Fruit fly (Drosophila melanogaster) whole organism, embryonic: ENCODE results near the gene smo.
A peak's percentile ranks its signal among the peaks of the same experiment; 100 is the strongest.

ENCODE experiments used
- Atf6 ChIP-seq: fragments of 200-800 bp; sonication (Bioruptor generic); IDR thresholded peaks from 2 replicates; pipeline ENCODE4 v1.3.6; 2022; ENCODE audit warnings: missing biosample characterization, missing genetic modification characterization
- Bdp1 ChIP-seq: fragments of 200-800 bp; sonication (Bioruptor generic); optimal IDR thresholded peaks from 3 replicates; lab custom pipeline; 2016; ENCODE audit warnings: missing biosample characterization, missing genetic modification characterization
- CG10543 ChIP-seq: fragments of 200-800 bp; sonication (Bioruptor generic); optimal IDR thresholded peaks from 3 replicates; lab custom pipeline; 2017; ENCODE audit warnings: missing biosample characterization, mild to moderate bottlenecking, missing genetic modification characterization, moderate library complexity
- CG11247 ChIP-seq: fragments of 200-800 bp; sonication (Bioruptor generic); IDR thresholded peaks from 2 replicates; pipeline ENCODE4 v1.3.6; 2022; ENCODE audit warnings: missing biosample characterization, missing genetic modification characterization
- CG12391 ChIP-seq: fragments of 200-800 bp; sonication (Bioruptor generic); optimal IDR thresholded peaks from 3 replicates; lab custom pipeline; 2018; ENCODE audit warnings: missing biosample characterization, mild to moderate bottlenecking, missing genetic modification characterization, moderate library complexity
- CG13287 ChIP-seq: fragments of 200-800 bp; sonication (Bioruptor generic); IDR thresholded peaks from 2 replicates; pipeline ENCODE4 v1.3.6; 2022; ENCODE audit warnings: missing biosample characterization, missing genetic modification characterization; ENCODE audit not compliant: partially characterized antibody
- CG13424 ChIP-seq: fragments of 200-800 bp; sonication (Bioruptor generic); optimal IDR thresholded peaks from 2 replicates; lab custom pipeline; 2019; ENCODE audit warnings: missing biosample characterization, mild to moderate bottlenecking, missing genetic modification characterization, moderate library complexity
- CG16813 ChIP-seq: fragments of 200-800 bp; sonication (Bioruptor generic); IDR thresholded peaks from 3 replicates; pipeline ENCODE4 v1.3.6; 2022; ENCODE audit warnings: missing biosample characterization, missing genetic modification characterization; ENCODE audit not compliant: partially characterized antibody
- CG17361 ChIP-seq: fragments of 200-800 bp; sonication (Bioruptor generic); IDR thresholded peaks from 3 replicates; pipeline ENCODE4 v1.3.6; 2022; ENCODE audit warnings: missing biosample characterization, missing genetic modification characterization
- CG2116 ChIP-seq: fragments of 200-800 bp; sonication (Bioruptor generic); optimal IDR thresholded peaks from 3 replicates; lab custom pipeline; 2018; ENCODE audit warnings: missing biosample characterization, mild to moderate bottlenecking, missing genetic modification characterization
- CG2129 ChIP-seq: fragments of 200-800 bp; sonication (Bioruptor generic); IDR thresholded peaks from 2 replicates; pipeline ENCODE4 v1.3.6; 2022; ENCODE audit warnings: missing biosample characterization, missing genetic modification characterization; ENCODE audit not compliant: partially characterized antibody
- CG2199 ChIP-seq: fragments of 200-800 bp; sonication (Bioruptor generic); IDR thresholded peaks from 3 replicates; pipeline ENCODE4 v1.3.6; 2022; ENCODE audit warnings: missing biosample characterization, missing genetic modification characterization
- CG2678 ChIP-seq: fragments of 200-800 bp; sonication (Bioruptor generic); optimal IDR thresholded peaks from 3 replicates; lab custom pipeline; 2019; ENCODE audit warnings: missing biosample characterization, mild to moderate bottlenecking, missing genetic modification characterization, moderate library complexity
- CG30020 ChIP-seq: fragments of 200-800 bp; optimal IDR thresholded peaks from 2 replicates; lab custom pipeline; 2019; ENCODE audit warnings: missing biosample characterization, mild to moderate bottlenecking, missing genetic modification characterization, moderate library complexity
- CG34376 ChIP-seq: fragments of 200-800 bp; sonication (Bioruptor generic); optimal IDR thresholded peaks from 2 replicates; lab custom pipeline; 2018; ENCODE audit warnings: missing biosample characterization, mild to moderate bottlenecking, missing genetic modification characterization
- CG4328 ChIP-seq: fragments of 200-800 bp; sonication (Bioruptor generic); optimal IDR thresholded peaks from 3 replicates; lab custom pipeline; 2017; ENCODE audit warnings: missing biosample characterization, missing genetic modification reagents, missing genetic modification characterization
- CG8924 ChIP-seq: fragments of 200-800 bp; optimal IDR thresholded peaks from 3 replicates; lab custom pipeline; 2019; ENCODE audit warnings: missing biosample characterization, mild to moderate bottlenecking, missing genetic modification characterization, moderate library complexity
- Doc3 ChIP-seq: fragments of 200-800 bp; sonication (Bioruptor generic); IDR thresholded peaks from 3 replicates; pipeline ENCODE4 v1.3.6; 2022; ENCODE audit warnings: missing biosample characterization, missing genetic modification characterization; ENCODE audit not compliant: partially characterized antibody
- Dp ChIP-seq: fragments of 200-800 bp; sonication (Bioruptor generic); optimal IDR thresholded peaks from 2 replicates; lab custom pipeline; 2018; ENCODE audit warnings: missing biosample characterization, mild to moderate bottlenecking, missing genetic modification characterization, moderate library complexity
- Gug ChIP-seq: fragments of 200-800 bp; sonication (Bioruptor generic); IDR thresholded peaks from 4 replicates; pipeline ENCODE4 v1.3.6; 2022; ENCODE audit warnings: missing biosample characterization, missing genetic modification characterization
- HmgZ ChIP-seq: fragments of 200-800 bp; sonication (Bioruptor generic); optimal IDR thresholded peaks from 2 replicates; lab custom pipeline; 2018; ENCODE audit warnings: missing biosample characterization, mild to moderate bottlenecking, missing genetic modification characterization
- Hmx ChIP-seq: fragments of 200-800 bp; sonication (Bioruptor generic); optimal IDR thresholded peaks from 2 replicates; lab custom pipeline; 2016; ENCODE audit warnings: missing biosample characterization, missing genetic modification characterization
- MBD-R2 ChIP-seq: fragments of 200-800 bp; sonication (Bioruptor generic); IDR thresholded peaks from 2 replicates; pipeline ENCODE4 v1.3.6; 2022; ENCODE audit warnings: missing biosample characterization, missing genetic modification characterization
- MESR4 ChIP-seq: fragments of 200-800 bp; sonication (Bioruptor generic); optimal IDR thresholded peaks from 2 replicates; lab custom pipeline; 2018; ENCODE audit warnings: missing biosample characterization, mild to moderate bottlenecking, missing genetic modification characterization, moderate library complexity
- Neu2 ChIP-seq: fragments of 200-800 bp; sonication (Bioruptor generic); optimal IDR thresholded peaks from 3 replicates; lab custom pipeline; 2016; ENCODE audit warnings: missing biosample characterization, missing genetic modification characterization, borderline replicate concordance
- Rfx ChIP-seq: fragments of 200-800 bp; sonication (Bioruptor generic); IDR thresholded peaks from 2 replicates; pipeline ENCODE4 v1.3.6; 2022; ENCODE audit warnings: missing biosample characterization, missing genetic modification characterization
- abd-A ChIP-seq: fragments of 200-800 bp; sonication (Bioruptor generic); optimal IDR thresholded peaks from 3 replicates; lab custom pipeline; 2019; ENCODE audit warnings: missing biosample characterization, mild to moderate bottlenecking, missing genetic modification characterization, moderate library complexity
- amos ChIP-seq: fragments of 200-800 bp; sonication (Bioruptor generic); IDR thresholded peaks from 2 replicates; pipeline ENCODE4 v1.3.6; 2022; ENCODE audit warnings: missing biosample characterization, missing genetic modification characterization; ENCODE audit not compliant: partially characterized antibody
- crc ChIP-seq: fragments of 200-800 bp; sonication (Bioruptor generic); optimal IDR thresholded peaks from 2 replicates; lab custom pipeline; 2016; ENCODE audit warnings: missing biosample characterization, missing genetic modification characterization
- dm ChIP-seq: fragments of 200-800 bp; sonication (Bioruptor generic); optimal IDR thresholded peaks from 3 replicates; lab custom pipeline; 2016; ENCODE audit warnings: missing biosample characterization, missing genetic modification characterization
- fu2 ChIP-seq: fragments of 200-800 bp; sonication (Bioruptor generic); optimal IDR thresholded peaks from 2 replicates; lab custom pipeline; 2016; ENCODE audit warnings: missing biosample characterization, missing genetic modification characterization
- gfzf ChIP-seq: fragments of 200-800 bp; sonication (Bioruptor generic); optimal IDR thresholded peaks from 2 replicates; lab custom pipeline; 2016; ENCODE audit warnings: missing biosample characterization, mild to moderate bottlenecking, missing genetic modification characterization, moderate library complexity
- gsb ChIP-seq: fragments of 200-800 bp; sonication (Bioruptor generic); IDR thresholded peaks from 2 replicates; pipeline ENCODE4 v1.3.6; 2022; ENCODE audit warnings: missing biosample characterization, missing genetic modification characterization
- ind ChIP-seq: fragments of 200-800 bp; sonication (Bioruptor generic); optimal IDR thresholded peaks from 3 replicates; lab custom pipeline; 2016; ENCODE audit warnings: missing biosample characterization, missing genetic modification characterization
- jigr1 ChIP-seq: fragments of 200-800 bp; sonication (Bioruptor generic); IDR thresholded peaks from 3 replicates; pipeline ENCODE4 v1.3.6; 2022; ENCODE audit warnings: missing biosample characterization, missing genetic modification characterization
- lilli ChIP-seq: fragments of 200-800 bp; sonication (Bioruptor generic); optimal IDR thresholded peaks from 3 replicates; lab custom pipeline; 2016; ENCODE audit warnings: missing biosample characterization, missing genetic modification characterization
- lola ChIP-seq, 3 experiments: fragments of >200 bp in 2 of 3; fragments of 200-800 bp in 1 of 3; sonication (Bioruptor generic) in 1 of 3; optimal IDR thresholded peaks; 2 replicates each; lab custom pipeline; 2017 to 2019; ENCODE audit warnings: missing biosample characterization in 3 of 3, missing genetic modification characterization in 3 of 3, mild to moderate bottlenecking in 1 of 3, moderate library complexity in 1 of 3
- mam ChIP-seq: fragments of 200-800 bp; sonication (Bioruptor generic); optimal IDR thresholded peaks from 3 replicates; lab custom pipeline; 2016; ENCODE audit warnings: missing biosample characterization, missing genetic modification characterization
- rib ChIP-seq: fragments of 200-800 bp; sonication (Bioruptor generic); IDR thresholded peaks from 2 replicates; pipeline ENCODE4 v1.3.6; 2022; ENCODE audit warnings: missing biosample characterization, missing genetic modification characterization
- slbo ChIP-seq: fragments of 200-800 bp; sonication (Bioruptor generic); IDR thresholded peaks from 2 replicates; pipeline ENCODE4 v1.3.6; 2022; ENCODE audit warnings: missing biosample characterization, missing genetic modification characterization
- sna ChIP-seq: fragments of 200-800 bp; sonication (Bioruptor generic); IDR thresholded peaks from 2 replicates; pipeline ENCODE4 v1.3.6; 2022; ENCODE audit warnings: missing biosample characterization, missing genetic modification characterization; ENCODE audit not compliant: partially characterized antibody
- sr ChIP-seq: fragments of 200-800 bp; sonication (Bioruptor generic); IDR thresholded peaks from 3 replicates; pipeline ENCODE4 v1.3.6; 2022; ENCODE audit warnings: missing biosample characterization, missing genetic modification characterization
- ssp ChIP-seq: fragments of 200-800 bp; sonication (Bioruptor generic); IDR thresholded peaks from 2 replicates; pipeline ENCODE4 v1.3.6; 2022; ENCODE audit warnings: missing biosample characterization, missing genetic modification characterization
- tgo ChIP-seq: fragments of 200-800 bp; sonication (Bioruptor generic); IDR thresholded peaks from 3 replicates; pipeline ENCODE4 v1.3.6; 2022; ENCODE audit warnings: missing biosample characterization, missing genetic modification characterization
- tin ChIP-seq: fragments of 200-800 bp; sonication (Bioruptor generic); optimal IDR thresholded peaks from 3 replicates; lab custom pipeline; 2016; ENCODE audit warnings: missing biosample characterization, missing genetic modification characterization
- vnd ChIP-seq: fragments of 200-800 bp; sonication (Bioruptor generic); IDR thresholded peaks from 3 replicates; pipeline ENCODE4 v1.3.6; 2022; ENCODE audit warnings: missing biosample characterization, missing genetic modification characterization; ENCODE audit not compliant: partially characterized antibody
- vvl ChIP-seq: fragments of 200-800 bp; sonication (Bioruptor generic); IDR thresholded peaks from 2 replicates; pipeline ENCODE4 v1.3.6; 2022; ENCODE audit warnings: missing biosample characterization, missing genetic modification characterization

Gene smo

dm6 chr2L:294452-295362, 17.3 kb downstream of the smo start, which contains the start of the genes U2af38 and Stip1 (continued):
- peak; percentile 80 for TF ChIP-seq MESR4 (GFP tag; lab: Kevin White, UChicago)
- TF ChIP-seq dm = peak; percentile 8
- peak; percentile 80 for TF ChIP-seq CG13287 (GFP tag; lab: Robert Waterston, UW)
- no peak for TF ChIP-seq gsb (GFP tag; lab: Robert Waterston, UW)
- peak; percentile 58; the same call in 1 of the 3 replicates for TF ChIP-seq vnd (GFP tag; lab: Robert Waterston, UW)
- TF ChIP-seq CG12391 (tag; lab: Kevin White, UChicago) = peak; percentile 64
- TF ChIP-seq Neu2 (GFP tag; lab: Kevin White, UChicago) = peak; percentile 54
- TF ChIP-seq sr (GFP tag; lab: Robert Waterston, UW) = no peak
- peak; percentile 69; the same call in 1 of the 2 replicates for TF ChIP-seq amos (GFP tag; lab: Robert Waterston, UW)
- no peak for TF ChIP-seq abd-A
- peak; percentile 42; the same call in 1 of the 2 replicates for TF ChIP-seq vvl (GFP tag; lab: Robert Waterston, UW)
- peak; percentile 66 for TF ChIP-seq CG10543 (GFP tag; lab: Kevin White, UChicago)
- peak; percentile 95 for TF ChIP-seq CG2116 (GFP tag; lab: Kevin White, UChicago)
- TF ChIP-seq Bdp1 (GFP tag; lab: Kevin White, UChicago) = no peak
- TF ChIP-seq CG4328 (GFP tag; lab: Kevin White, UChicago) = peak; percentile 24
- peak; percentile 15 for TF ChIP-seq CG13424
- TF ChIP-seq HmgZ (tag; lab: Kevin White, UChicago) = peak; percentile 29
- TF ChIP-seq crc (GFP tag; lab: Kevin White, UChicago) = no peak
- peak; percentile 61 for TF ChIP-seq Doc3 (GFP tag; lab: Robert Waterston, UW)
- TF ChIP-seq Hmx (GFP tag; lab: Kevin White, UChicago) = no peak
- TF ChIP-seq Rfx (GFP tag; lab: Robert Waterston, UW) = peak; percentile 38
- peak; percentile 15 for TF ChIP-seq mam (GFP tag; lab: Kevin White, UChicago)
- TF ChIP-seq MBD-R2 = peak; percentile 55
- TF ChIP-seq CG30020 (tag; lab: Kevin White, UChicago) = peak; percentile 33
- peak; percentile 56 for TF ChIP-seq gfzf
- peak; percentile 69; the same call in 1 of the 3 replicates for TF ChIP-seq jigr1 (GFP tag; lab: Robert Waterston, UW)
- peak; percentile 31 for TF ChIP-seq tin
- 0 out of 2 replicates have a peak, but pooled peaks have one; percentile 12 for TF ChIP-seq ssp
- TF ChIP-seq CG2678 (tag; lab: Kevin White, UChicago) = peak; percentile 41
- TF ChIP-seq CG2129 (GFP tag; lab: Robert Waterston, UW) = peak; percentile 41; the same call in 1 of the 2 replicates
- TF ChIP-seq ind (GFP tag; lab: Kevin White, UChicago) = peak; percentile 4
- peak in 1 of 3 experiments; percentile 12 for TF ChIP-seq lola (GFP tag; optimal IDR thresholded peaks at IDR 0.05; lab: Kevin White, UChicago)
- peak; percentile 34 for TF ChIP-seq Dp
- peak; percentile 47 for TF ChIP-seq CG8924 (tag; lab: Kevin White, UChicago)
- no peak for TF ChIP-seq CG11247 (GFP tag; lab: Robert Waterston, UW)
- TF ChIP-seq lilli (GFP tag; lab: Kevin White, UChicago) = peak; percentile 14
- peak; percentile 58; the same call in 2 of the 3 replicates for TF ChIP-seq CG17361 (GFP tag; lab: Robert Waterston, UW)
- TF ChIP-seq CG34376 (GFP tag; lab: Kevin White, UChicago) = peak; percentile 34
- TF ChIP-seq sna (GFP tag; lab: Robert Waterston, UW) = peak; percentile 54; the same call in 1 of the 2 replicates
- 0 out of 2 replicates have a peak, but pooled peaks have one; percentile 33 for TF ChIP-seq Atf6 (GFP tag; lab: Robert Waterston, UW)
- TF ChIP-seq rib (GFP tag; lab: Robert Waterston, UW) = peak; percentile 63
- no peak for TF ChIP-seq CG2199 (GFP tag; lab: Robert Waterston, UW)
- no peak for TF ChIP-seq fu2 (GFP tag; lab: Kevin White, UChicago)
- no peak for TF ChIP-seq Gug (GFP tag; lab: Robert Waterston, UW)
- no peak for TF ChIP-seq tgo (GFP tag; lab: Robert Waterston, UW)
- TF ChIP-seq slbo (GFP tag; lab: Robert Waterston, UW) = peak; percentile 64; the same call in 1 of the 2 replicates
- peak; percentile 70 for TF ChIP-seq CG16813 (GFP tag; lab: Robert Waterston, UW)
